Worm (Caenorhabditis elegans) whole organism, L4 larva: ENCODE measurements around the gene Y48A6B.3.

Source experiments
- D1046.2 ChIP-seq: fragments of 200-800 bp; sonication (Bioruptor generic); IDR thresholded peaks from 2 replicates; pipeline ENCODE4 v1.3.6; 2022; ENCODE audit warnings: missing genetic modification characterization, missing compliant biosample characterization
- F37D6.2 ChIP-seq: sonication (generic microtip); optimal IDR thresholded peaks from 2 replicates; lab custom pipeline; 2016; ENCODE audit warnings: mild to moderate bottlenecking, missing genetic modification characterization, missing compliant biosample characterization
- T20F7.1 ChIP-seq: fragments of 200-800 bp; sonication (Bioruptor generic); optimal IDR thresholded peaks from 2 replicates; lab custom pipeline; 2018; ENCODE audit warnings: mild to moderate bottlenecking, missing genetic modification characterization, missing compliant biosample characterization
- Y48G9A.11 ChIP-seq: fragments of 200-800 bp; sonication (Bioruptor generic); IDR thresholded peaks from 2 replicates; pipeline ENCODE4 v1.3.6; 2022; ENCODE audit warnings: missing genetic modification reagents, missing genetic modification characterization, missing compliant biosample characterization
- Y5F2A.4 ChIP-seq: fragments of 200-800 bp; sonication (Bioruptor generic); optimal IDR thresholded peaks from 2 replicates; lab custom pipeline; 2018; ENCODE audit warnings: mild to moderate bottlenecking, missing genetic modification characterization, missing compliant biosample characterization
- ZK337.2 ChIP-seq: fragments of 200-800 bp; sonication (Bioruptor generic); IDR thresholded peaks from 2 replicates; pipeline ENCODE4 v1.3.6; 2022; ENCODE audit warnings: missing genetic modification reagents, missing genetic modification characterization, missing compliant biosample characterization
- ZK546.5 ChIP-seq, 2 experiments: sonication (generic microtip); optimal IDR thresholded peaks; 2 replicates each; lab custom pipeline; 2017; ENCODE audit warnings: missing biosample characterization in 2 of 2, missing genetic modification characterization in 2 of 2
- aha-1 ChIP-seq: fragments of 150-350 bp; peaks from one replicate; lab custom pipeline; 2014; ENCODE audit warnings: missing biosample characterization, missing genetic modification characterization
- ceh-20 ChIP-seq: fragments of 200-800 bp; sonication (Bioruptor generic); IDR thresholded peaks from 2 replicates; pipeline ENCODE4 v1.3.6; 2022; ENCODE audit warnings: missing genetic modification reagents, missing genetic modification characterization, missing compliant biosample characterization
- ceh-32 ChIP-seq: sonication (generic microtip); optimal IDR thresholded peaks from 2 replicates; lab custom pipeline; 2016; ENCODE audit warnings: mild to moderate bottlenecking, missing genetic modification characterization, missing compliant biosample characterization; ENCODE audit not compliant: poor library complexity
- ctbp-1 ChIP-seq: fragments of 200-800 bp; sonication (Bioruptor generic); IDR thresholded peaks from 2 replicates; pipeline ENCODE4 v1.3.6; 2022; ENCODE audit warnings: missing genetic modification reagents, missing genetic modification characterization, missing compliant biosample characterization
- daf-16 ChIP-seq, 3 experiments: sonication (generic microtip); optimal IDR thresholded peaks; 2 replicates each; lab custom pipeline; 2016 to 2017; ENCODE audit warnings: missing genetic modification characterization in 3 of 3, missing genetic modification reagents in 3 of 3, mild to moderate bottlenecking in 2 of 3, missing compliant biosample characterization in 2 of 3, missing biosample characterization in 1 of 3, moderate library complexity in 1 of 3
- daf-19 ChIP-seq: fragments of 200-800 bp; sonication (Bioruptor generic); conservative IDR thresholded peaks from 2 replicates; pipeline ENCODE4 v1.3.6; 2022; ENCODE audit warnings: missing genetic modification characterization, missing compliant biosample characterization
- daf-8 ChIP-seq: fragments of 200-800 bp; sonication (Bioruptor generic); IDR thresholded peaks from 2 replicates; pipeline ENCODE4 v1.3.6; 2022; ENCODE audit warnings: missing genetic modification characterization, missing compliant biosample characterization
- dmd-6 ChIP-seq: fragments of 200-800 bp; sonication (Bioruptor generic); IDR thresholded peaks from 2 replicates; pipeline ENCODE4 v1.3.6; 2022; ENCODE audit warnings: missing genetic modification reagents, missing genetic modification characterization, missing compliant biosample characterization
- dmd-8 ChIP-seq: fragments of 200-800 bp; sonication (Bioruptor generic); IDR thresholded peaks from 2 replicates; pipeline ENCODE4 v1.3.6; 2022; ENCODE audit warnings: missing genetic modification characterization, missing compliant biosample characterization
- duxl-1 ChIP-seq: sonication (generic microtip); optimal IDR thresholded peaks from 2 replicates; lab custom pipeline; 2016; ENCODE audit warnings: mild to moderate bottlenecking, missing genetic modification characterization, moderate library complexity, missing compliant biosample characterization; ENCODE audit not compliant: poor library complexity
- fos-1 ChIP-seq: fragments of 150-350 bp; optimal IDR thresholded peaks from 2 replicates; lab custom pipeline; 2014; ENCODE audit warnings: missing biosample characterization, missing genetic modification characterization
- hmg-1.1 ChIP-seq: fragments of 200-800 bp; sonication (Bioruptor generic); IDR thresholded peaks from 2 replicates; pipeline ENCODE4 v1.3.6; 2022; ENCODE audit warnings: missing genetic modification reagents, missing genetic modification characterization, missing compliant biosample characterization
- lin-13 ChIP-seq: fragments of 150-350 bp; optimal IDR thresholded peaks from 2 replicates; lab custom pipeline; 2014; ENCODE audit warnings: missing biosample characterization, missing genetic modification reagents, missing genetic modification characterization
- lin-15B ChIP-seq: fragments of 150-350 bp; sonication (generic microtip); optimal IDR thresholded peaks from 3 replicates; lab custom pipeline; 2014; ENCODE audit warnings: missing biosample characterization, missing genetic modification characterization
- lin-38 ChIP-seq: fragments of 200-800 bp; sonication (Bioruptor generic); IDR thresholded peaks from 2 replicates; pipeline ENCODE4 v1.3.6; 2022; ENCODE audit warnings: missing genetic modification reagents, missing genetic modification characterization, missing compliant biosample characterization
- lin-39 ChIP-seq: fragments of 150-350 bp; optimal IDR thresholded peaks from 2 replicates; lab custom pipeline; 2014; ENCODE audit warnings: missing biosample characterization, missing genetic modification reagents, missing genetic modification characterization
- madf-5 ChIP-seq, 2 experiments: fragments of 200-800 bp; sonication (Bioruptor generic); IDR thresholded peaks; 2 replicates each; pipeline ENCODE4 v1.3.6; 2022; ENCODE audit warnings: missing compliant biosample characterization in 2 of 2, missing genetic modification characterization in 2 of 2
- mdl-1 ChIP-seq, 2 experiments: fragments of 150-350 bp in 1 of 2; sonication (generic microtip) in 1 of 2; optimal IDR thresholded peaks; 2 replicates each; lab custom pipeline; 2014 to 2017; ENCODE audit warnings: missing biosample characterization in 2 of 2, missing genetic modification characterization in 2 of 2
- mxl-3 ChIP-seq: fragments of 200-800 bp; sonication (Bioruptor generic); optimal IDR thresholded peaks from 2 replicates; lab custom pipeline; 2018; ENCODE audit warnings: mild to moderate bottlenecking, missing genetic modification characterization, missing compliant biosample characterization
- nhr-10 ChIP-seq: fragments of 150-350 bp; optimal IDR thresholded peaks from 2 replicates; lab custom pipeline; 2014; ENCODE audit warnings: missing biosample characterization, missing genetic modification characterization
- nhr-102 ChIP-seq: sonication (generic microtip); optimal IDR thresholded peaks from 2 replicates; lab custom pipeline; 2016; ENCODE audit warnings: mild to moderate bottlenecking, missing genetic modification characterization, moderate library complexity, missing compliant biosample characterization
- nhr-111 ChIP-seq: fragments of 200-800 bp; sonication (Bioruptor generic); optimal IDR thresholded peaks from 2 replicates; lab custom pipeline; 2018; ENCODE audit warnings: mild to moderate bottlenecking, missing genetic modification characterization, missing compliant biosample characterization
- nhr-77 ChIP-seq: fragments of 150-350 bp; optimal IDR thresholded peaks from 2 replicates; lab custom pipeline; 2014; ENCODE audit warnings: missing biosample characterization, missing genetic modification characterization
- rbr-2 ChIP-seq: sonication (generic microtip); optimal IDR thresholded peaks from 2 replicates; lab custom pipeline; 2016; ENCODE audit warnings: missing genotype, missing genetic modification characterization, missing compliant biosample characterization
- tag-97 ChIP-seq: fragments of 200-800 bp; sonication (Bioruptor generic); IDR thresholded peaks from 2 replicates; pipeline ENCODE4 v1.3.6; 2022; ENCODE audit warnings: missing genetic modification characterization, missing compliant biosample characterization
- unc-62 ChIP-seq, 3 experiments: fragments of 150-350 bp in 1 of 3; sonication (generic microtip); optimal IDR thresholded peaks in 2 of 3; peaks in 1 of 3; 1 replicate in 1 of 3; 2 replicates in 2 of 3; lab custom pipeline; 2014 to 2017; ENCODE audit warnings: missing biosample characterization in 3 of 3, missing genetic modification characterization in 3 of 3, missing genetic modification reagents in 3 of 3, missing genotype in 1 of 3
- vab-7 ChIP-seq: fragments of 200-800 bp; sonication (Bioruptor generic); IDR thresholded peaks from 2 replicates; pipeline ENCODE4 v1.3.6; 2022; ENCODE audit warnings: missing genetic modification reagents, missing genetic modification characterization, missing compliant biosample characterization
- ztf-11 ChIP-seq: fragments of 150-350 bp; optimal IDR thresholded peaks from 2 replicates; lab custom pipeline; 2014; ENCODE audit warnings: missing biosample characterization, missing genetic modification characterization

Gene Y48A6B.3

ce11 chrIII:11054532-11055265, 46.7 kb downstream of the Y48A6B.3 start (continued):
- TF ChIP-seq D1046.2 (GFP tag; lab: Robert Waterston, UW): no peak
- peak; percentile 82 for TF ChIP-seq rbr-2
- no peak for TF ChIP-seq daf-16 (GFP tag; optimal IDR thresholded peaks at IDR 0.05; lab: Kevin White, UChicago)
- peak; percentile 52 for TF ChIP-seq daf-16 (tag; optimal IDR thresholded peaks at IDR 0.05; lab: Kevin White, UChicago)
- TF ChIP-seq unc-62 (GFP tag; optimal IDR thresholded peaks at IDR 0.05 in 1 of 2; lab: Kevin White, UChicago): peak in 1 of 2 experiments; percentile 83
- TF ChIP-seq unc-62 (tag; optimal IDR thresholded peaks at IDR 0.05; lab: Kevin White, UChicago): no peak
- TF ChIP-seq nhr-102 (tag; lab: Kevin White, UChicago): peak; percentile 18
- peak; percentile 70 for TF ChIP-seq ctbp-1 (GFP tag; lab: Robert Waterston, UW)
- TF ChIP-seq fos-1 (tag; lab: Kevin White, UChicago): no peak
- TF ChIP-seq lin-13 (GFP tag; lab: Kevin White, UChicago): peak; percentile 63
- no peak for TF ChIP-seq ztf-11 (tag; lab: Kevin White, UChicago)
- no peak for TF ChIP-seq tag-97 (GFP tag; lab: Robert Waterston, UW)
- no peak for TF ChIP-seq ZK337.2 (GFP tag; lab: Robert Waterston, UW)
- TF ChIP-seq vab-7 (GFP tag; lab: Robert Waterston, UW): no peak
- TF ChIP-seq aha-1: peak; percentile 19
- TF ChIP-seq daf-19 (GFP tag; lab: Robert Waterston, UW): no peak
- peak; percentile 66 for TF ChIP-seq dmd-6 (GFP tag; lab: Robert Waterston, UW)
- TF ChIP-seq lin-39 (tag; lab: Kevin White, UChicago): no peak
- peak; percentile 31 to 81 for TF ChIP-seq mdl-1 (tag; optimal IDR thresholded peaks at IDR 0.05; lab: Kevin White, UChicago)
- no peak for TF ChIP-seq daf-8 (GFP tag; lab: Robert Waterston, UW)
- no peak for TF ChIP-seq lin-15B (tag; lab: Kevin White, UChicago)
- no peak for TF ChIP-seq ceh-20 (GFP tag; lab: Robert Waterston, UW)
- peak; percentile 7 for TF ChIP-seq nhr-77 (tag; lab: Kevin White, UChicago)
- peak; percentile 19 for TF ChIP-seq ceh-32 (tag; lab: Kevin White, UChicago)
- TF ChIP-seq nhr-111 (GFP tag; lab: Kevin White, UChicago): no peak
- TF ChIP-seq Y5F2A.4 (GFP tag; lab: Kevin White, UChicago): no peak
- TF ChIP-seq duxl-1: no peak
- no peak for TF ChIP-seq nhr-10 (tag; lab: Kevin White, UChicago)
- TF ChIP-seq lin-38 (GFP tag; lab: Robert Waterston, UW): peak; percentile 52
- TF ChIP-seq hmg-1.1: peak; percentile 85
- TF ChIP-seq T20F7.1 (GFP tag; lab: Kevin White, UChicago): no peak
- no peak for TF ChIP-seq Y48G9A.11 (GFP tag; lab: Robert Waterston, UW)
- TF ChIP-seq madf-5 (GFP tag; IDR thresholded peaks at IDR 0.05; lab: Robert Waterston, UW): no peak
- TF ChIP-seq ZK546.5 (tag; optimal IDR thresholded peaks at IDR 0.05; lab: Kevin White, UChicago): no peak
- TF ChIP-seq F37D6.2 (tag; lab: Kevin White, UChicago): peak; percentile 50
- TF ChIP-seq mxl-3 (GFP tag; lab: Kevin White, UChicago): peak; percentile 61
- no peak for TF ChIP-seq dmd-8 (GFP tag; lab: Robert Waterston, UW)
